Fruit fly (Drosophila melanogaster) whole organism, wandering third instar larva: Measurements from ENCODE around the gene CG33177.
A peak's percentile ranks its signal among the peaks of the same experiment; 100 is the strongest.

ENCODE experiments used
- Abd-B ChIP-seq: fragments of >200 bp; optimal IDR thresholded peaks from 2 replicates; lab custom pipeline; 2017; ENCODE audit warnings: missing biosample characterization, missing genetic modification characterization
- CG32264 ChIP-seq: fragments of 200-800 bp; sonication (Bioruptor generic); optimal IDR thresholded peaks from 2 replicates; lab custom pipeline; 2016; ENCODE audit warnings: missing biosample characterization, missing genetic modification characterization
- CG9705 ChIP-seq: fragments of 200-800 bp; sonication (Bioruptor generic); optimal IDR thresholded peaks from 2 replicates; lab custom pipeline; 2018; ENCODE audit warnings: missing biosample characterization, mild to moderate bottlenecking, missing genetic modification characterization
- CrebA ChIP-seq: fragments of 200-800 bp; sonication (Bioruptor generic); optimal IDR thresholded peaks from 2 replicates; lab custom pipeline; 2016; ENCODE audit warnings: missing biosample characterization, mild to moderate bottlenecking, missing genetic modification characterization, borderline replicate concordance
- Dfd ChIP-seq: fragments of >200 bp; optimal IDR thresholded peaks from 2 replicates; lab custom pipeline; 2017; ENCODE audit warnings: missing biosample characterization, missing genetic modification characterization
- Dif ChIP-seq: fragments of 200-275, 200-300 bp; sonication (Bioruptor generic); optimal IDR thresholded peaks from 2 replicates; lab custom pipeline; 2018; ENCODE audit warnings: missing biosample characterization, missing genetic modification characterization; ENCODE audit not compliant: partially characterized antibody
- GATAd ChIP-seq: sonication (Bioruptor generic); optimal IDR thresholded peaks from 2 replicates; lab custom pipeline; 2016; ENCODE audit warnings: missing biosample characterization, missing genetic modification characterization
- HLH106 ChIP-seq: fragments of 200-800 bp; optimal IDR thresholded peaks from 3 replicates; lab custom pipeline; 2019; ENCODE audit warnings: missing biosample characterization, mild to moderate bottlenecking, missing genetic modification characterization, moderate library complexity
- Hnf4 ChIP-seq: fragments of 200-800 bp; sonication (Bioruptor generic); optimal IDR thresholded peaks from 2 replicates; lab custom pipeline; 2016; ENCODE audit warnings: missing biosample characterization, mild to moderate bottlenecking, missing genetic modification characterization
- Hr78 ChIP-seq: fragments of >200 bp; optimal IDR thresholded peaks from 2 replicates; lab custom pipeline; 2017; ENCODE audit warnings: missing biosample characterization, missing genetic modification characterization
- Hr83 ChIP-seq: fragments of 200-300 bp; sonication (Bioruptor generic); optimal IDR thresholded peaks from 2 replicates; lab custom pipeline; 2016; ENCODE audit warnings: missing biosample characterization, mild to moderate bottlenecking, missing genetic modification characterization, moderate library complexity; ENCODE audit not compliant: poor library complexity, severe bottlenecking
- Jra ChIP-seq: sonication (Bioruptor generic); optimal IDR thresholded peaks from 2 replicates; lab custom pipeline; 2016; ENCODE audit warnings: missing biosample characterization, missing genetic modification characterization
- Mio ChIP-seq: sonication (Bioruptor generic); optimal IDR thresholded peaks from 2 replicates; lab custom pipeline; 2016; ENCODE audit warnings: missing biosample characterization, missing genetic modification characterization
- Myc ChIP-seq: fragments of >200 bp; optimal IDR thresholded peaks from 2 replicates; lab custom pipeline; 2017
- N ChIP-seq: fragments of >200 bp; optimal IDR thresholded peaks from 2 replicates; lab custom pipeline; 2018; ENCODE audit warnings: missing biosample characterization, missing external identifiers, missing genetic modification characterization
- OdsH ChIP-seq: fragments of 200-800 bp; sonication (Bioruptor generic); optimal IDR thresholded peaks from 2 replicates; lab custom pipeline; 2016; ENCODE audit warnings: missing biosample characterization, mild to moderate bottlenecking, missing genetic modification characterization
- Rel ChIP-seq, 2 experiments: fragments of 200-800 bp; sonication (Bioruptor generic) in 1 of 2; optimal IDR thresholded peaks; 2 replicates in 1 of 2; 3 replicates in 1 of 2; lab custom pipeline; 2016 to 2019; ENCODE audit warnings: mild to moderate bottlenecking in 2 of 2, missing biosample characterization in 2 of 2, missing genetic modification characterization in 2 of 2, moderate library complexity in 1 of 2
- Sp1 ChIP-seq: fragments of 200-800 bp; sonication (Bioruptor generic); optimal IDR thresholded peaks from 3 replicates; lab custom pipeline; 2019; ENCODE audit warnings: missing biosample characterization, mild to moderate bottlenecking, missing genetic modification characterization, moderate library complexity
- Vsx2 ChIP-seq: fragments of 200-300, 225-300 bp; sonication (Bioruptor generic); optimal IDR thresholded peaks from 2 replicates; lab custom pipeline; 2018; ENCODE audit warnings: missing biosample characterization, missing genetic modification characterization; ENCODE audit not compliant: partially characterized antibody
- br ChIP-seq: fragments of 200-800 bp; sonication (Bioruptor generic); optimal IDR thresholded peaks from 2 replicates; lab custom pipeline; 2016; ENCODE audit warnings: missing biosample characterization, missing genetic modification characterization
- brk ChIP-seq: fragments of 200-800 bp; sonication (Bioruptor generic); optimal IDR thresholded peaks from 2 replicates; lab custom pipeline; 2016; ENCODE audit warnings: missing biosample characterization, mild to moderate bottlenecking, missing genetic modification characterization
- dl ChIP-seq, 2 experiments: fragments of 175-275, 200-275 bp in 1 of 2; fragments of 200-275 bp in 1 of 2; sonication (Bioruptor generic); optimal IDR thresholded peaks; lab custom pipeline; 2018; ENCODE audit warnings: mild to moderate bottlenecking in 2 of 2, missing biosample characterization in 2 of 2, missing genetic modification characterization in 2 of 2, moderate library complexity in 2 of 2; ENCODE audit not compliant: partially characterized antibody in 2 of 2, insufficient read depth in 1 of 2
- dmrt93B ChIP-seq: fragments of 200-800 bp; sonication (Bioruptor generic); optimal IDR thresholded peaks from 2 replicates; lab custom pipeline; 2018; ENCODE audit warnings: missing biosample characterization, mild to moderate bottlenecking, missing genetic modification characterization
- dsf ChIP-seq: sonication (Bioruptor generic); optimal IDR thresholded peaks from 2 replicates; lab custom pipeline; 2016; ENCODE audit warnings: missing biosample characterization, missing genetic modification characterization, borderline replicate concordance
- ey ChIP-seq: fragments of 200-800 bp; sonication (Bioruptor generic); optimal IDR thresholded peaks from 2 replicates; lab custom pipeline; 2016; ENCODE audit warnings: missing biosample characterization, missing genetic modification characterization
- foxo ChIP-seq, 2 experiments: fragments of 200-800 bp; sonication (Bioruptor generic); optimal IDR thresholded peaks; 2 replicates in 1 of 2; 3 replicates in 1 of 2; lab custom pipeline; 2016 to 2017; ENCODE audit warnings: missing biosample characterization in 2 of 2, missing genetic modification characterization in 2 of 2
- fru ChIP-seq: fragments of 200-800 bp; sonication (Bioruptor generic); optimal IDR thresholded peaks from 3 replicates; lab custom pipeline; 2016; ENCODE audit warnings: missing biosample characterization, mild to moderate bottlenecking, missing genetic modification characterization
- h ChIP-seq: fragments of 200-800 bp; sonication (Bioruptor generic); optimal IDR thresholded peaks from 3 replicates; lab custom pipeline; 2016; ENCODE audit warnings: missing biosample characterization, mild to moderate bottlenecking, missing genetic modification characterization
- jim ChIP-seq: fragments of 175-275, 200-325 bp; sonication (Bioruptor generic); optimal IDR thresholded peaks from 2 replicates; lab custom pipeline; 2016; ENCODE audit warnings: missing biosample characterization, mild to moderate bottlenecking, missing genetic modification characterization
- lola ChIP-seq: fragments of >200 bp; optimal IDR thresholded peaks from 2 replicates; lab custom pipeline; 2017; ENCODE audit warnings: missing biosample characterization, missing genetic modification characterization
- pan ChIP-seq: fragments of >200 bp; optimal IDR thresholded peaks from 2 replicates; lab custom pipeline; 2017
- psq ChIP-seq: fragments of 200-800 bp; sonication (Bioruptor generic); optimal IDR thresholded peaks from 3 replicates; lab custom pipeline; 2017; ENCODE audit warnings: missing biosample characterization, mild to moderate bottlenecking, missing genetic modification characterization, moderate library complexity
- rgr ChIP-seq: fragments of 200-800 bp; sonication (Bioruptor generic); optimal IDR thresholded peaks from 3 replicates; lab custom pipeline; 2016; ENCODE audit warnings: missing biosample characterization, mild to moderate bottlenecking, missing genetic modification characterization
- sage ChIP-seq: fragments of 200-800 bp; sonication (Bioruptor generic); optimal IDR thresholded peaks from 2 replicates; lab custom pipeline; 2016; ENCODE audit warnings: missing biosample characterization, mild to moderate bottlenecking, missing genetic modification characterization
- sv ChIP-seq: fragments of 200-800 bp; sonication (Bioruptor generic); optimal IDR thresholded peaks from 3 replicates; lab custom pipeline; 2016; ENCODE audit warnings: missing biosample characterization, missing genetic modification characterization
- tai ChIP-seq: sonication (Bioruptor generic); optimal IDR thresholded peaks from 2 replicates; lab custom pipeline; 2016; ENCODE audit warnings: missing biosample characterization, missing genetic modification characterization
- usp ChIP-seq: fragments of >200 bp; optimal IDR thresholded peaks from 2 replicates; lab custom pipeline; 2017; ENCODE audit warnings: missing biosample characterization, missing genetic modification characterization
- woc ChIP-seq: sonication (Bioruptor generic); optimal IDR thresholded peaks from 2 replicates; lab custom pipeline; 2016; ENCODE audit warnings: missing biosample characterization, mild to moderate bottlenecking, missing genetic modification characterization

CG33177 gene

dm6 chrX:15070137-15070536 is 11.0 kb upstream of the CG33177 start:
- TF ChIP-seq psq (GFP tag; lab: Kevin White, UChicago) (no peak), Mio (no peak), tai (GFP tag; lab: Kevin White, UChicago) (no peak), Hnf4 (GFP tag; lab: Kevin White, UChicago) (no peak), brk (GFP tag; lab: Kevin White, UChicago) (peak; percentile 45), woc (GFP tag; lab: Kevin White, UChicago) (peak; percentile 58), Rel (GFP tag; optimal IDR thresholded peaks at IDR 0.05; lab: Kevin White, UChicago) (no peak), Rel (tag; optimal IDR thresholded peaks at IDR 0.05; lab: Kevin White, UChicago) (no peak), fru (GFP tag; lab: Kevin White, UChicago) (peak; percentile 39), N (no peak), jim (GFP tag; lab: Kevin White, UChicago) (no peak), CG32264 (GFP tag; lab: Kevin White, UChicago) (no peak)

dm6 chrX:15070811-15071479 is 10.2 kb upstream of the CG33177 start:
- peak; percentile 62 for TF ChIP-seq brk (GFP tag; lab: Kevin White, UChicago)
- no peak for TF ChIP-seq Vsx2 (GFP tag; lab: Kevin White, UChicago)
- TF ChIP-seq Sp1: peak; percentile 38
- peak; percentile 22 for TF ChIP-seq Rel (GFP tag; optimal IDR thresholded peaks at IDR 0.05; lab: Kevin White, UChicago)
- peak; percentile 38 for TF ChIP-seq Rel (tag; optimal IDR thresholded peaks at IDR 0.05; lab: Kevin White, UChicago)
- peak; percentile 6 for TF ChIP-seq CrebA (GFP tag; lab: Kevin White, UChicago)
- TF ChIP-seq usp (GFP tag; lab: Kevin White, UChicago): no peak
- peak in 1 of 2 experiments; percentile 41 for TF ChIP-seq foxo (GFP tag; optimal IDR thresholded peaks at IDR 0.05; lab: Kevin White, UChicago)
- no peak for TF ChIP-seq sage (GFP tag; lab: Kevin White, UChicago)
- TF ChIP-seq br (GFP tag; lab: Kevin White, UChicago): no peak
- TF ChIP-seq GATAd (GFP tag; lab: Kevin White, UChicago): no peak
- TF ChIP-seq dmrt93B (GFP tag; lab: Kevin White, UChicago): no peak
- TF ChIP-seq ey: peak; percentile 24
- no peak for TF ChIP-seq Hr78 (GFP tag; lab: Kevin White, UChicago)
- no peak for TF ChIP-seq CG9705 (GFP tag; lab: Kevin White, UChicago)
- no peak for TF ChIP-seq Dfd (GFP tag; lab: Kevin White, UChicago)
- no peak for TF ChIP-seq jim (GFP tag; lab: Kevin White, UChicago)
- TF ChIP-seq dsf: no peak
- TF ChIP-seq OdsH (GFP tag; lab: Kevin White, UChicago): no peak
- no peak for TF ChIP-seq CG32264 (GFP tag; lab: Kevin White, UChicago)
- peak; percentile 71 for TF ChIP-seq Hnf4 (GFP tag; lab: Kevin White, UChicago)
- TF ChIP-seq Hr83 (GFP tag; lab: Kevin White, UChicago): peak; percentile 76
- TF ChIP-seq Mio: no peak
- no peak for TF ChIP-seq HLH106 (tag; lab: Kevin White, UChicago)
- TF ChIP-seq dl (GFP tag; optimal IDR thresholded peaks at IDR 0.05; lab: Kevin White, UChicago; ENCODE audit: insufficient read depth in 1 of 2, partially characterized antibody in 2 of 2): peak in 1 of 2 experiments; percentile 7
- TF ChIP-seq psq (GFP tag; lab: Kevin White, UChicago): peak; percentile 29
- TF ChIP-seq pan: no peak
- no peak for TF ChIP-seq woc (GFP tag; lab: Kevin White, UChicago)
- peak; percentile 13 for TF ChIP-seq rgr
- TF ChIP-seq Myc (lab: Kevin White, UChicago): no peak
- no peak for TF ChIP-seq tai (GFP tag; lab: Kevin White, UChicago)
- no peak for TF ChIP-seq sv (GFP tag; lab: Kevin White, UChicago)
- TF ChIP-seq Jra (GFP tag; lab: Kevin White, UChicago): no peak
- TF ChIP-seq Abd-B (GFP tag; lab: Kevin White, UChicago): no peak
- peak; percentile 58 for TF ChIP-seq h (GFP tag; lab: Kevin White, UChicago)
- TF ChIP-seq N: no peak
- TF ChIP-seq fru (GFP tag; lab: Kevin White, UChicago): peak; percentile 25
- no peak for TF ChIP-seq lola (GFP tag; lab: Kevin White, UChicago)
- TF ChIP-seq Dif: no peak
